Fruit fly (Drosophila melanogaster) whole organism, wandering third instar larva: Measurements from ENCODE around the gene Nt5b.

Experiments
- Abd-B ChIP-seq: fragments of >200 bp; optimal IDR thresholded peaks from 2 replicates; lab custom pipeline; 2017; ENCODE audit warnings: missing biosample characterization, missing genetic modification characterization
- CG9705 ChIP-seq: fragments of 200-800 bp; sonication (Bioruptor generic); optimal IDR thresholded peaks from 2 replicates; lab custom pipeline; 2018; ENCODE audit warnings: missing biosample characterization, mild to moderate bottlenecking, missing genetic modification characterization
- CrebA ChIP-seq: fragments of 200-800 bp; sonication (Bioruptor generic); optimal IDR thresholded peaks from 2 replicates; lab custom pipeline; 2016; ENCODE audit warnings: missing biosample characterization, mild to moderate bottlenecking, missing genetic modification characterization, borderline replicate concordance
- Dfd ChIP-seq: fragments of >200 bp; optimal IDR thresholded peaks from 2 replicates; lab custom pipeline; 2017; ENCODE audit warnings: missing biosample characterization, missing genetic modification characterization
- GATAd ChIP-seq: sonication (Bioruptor generic); optimal IDR thresholded peaks from 2 replicates; lab custom pipeline; 2016; ENCODE audit warnings: missing biosample characterization, missing genetic modification characterization
- HLH106 ChIP-seq: fragments of 200-800 bp; optimal IDR thresholded peaks from 3 replicates; lab custom pipeline; 2019; ENCODE audit warnings: missing biosample characterization, mild to moderate bottlenecking, missing genetic modification characterization, moderate library complexity
- Hnf4 ChIP-seq: fragments of 200-800 bp; sonication (Bioruptor generic); optimal IDR thresholded peaks from 2 replicates; lab custom pipeline; 2016; ENCODE audit warnings: missing biosample characterization, mild to moderate bottlenecking, missing genetic modification characterization
- Hr78 ChIP-seq: fragments of >200 bp; optimal IDR thresholded peaks from 2 replicates; lab custom pipeline; 2017; ENCODE audit warnings: missing biosample characterization, missing genetic modification characterization
- Hr83 ChIP-seq: fragments of 200-300 bp; sonication (Bioruptor generic); optimal IDR thresholded peaks from 2 replicates; lab custom pipeline; 2016; ENCODE audit warnings: missing biosample characterization, mild to moderate bottlenecking, missing genetic modification characterization, moderate library complexity; ENCODE audit not compliant: poor library complexity, severe bottlenecking
- Jra ChIP-seq: sonication (Bioruptor generic); optimal IDR thresholded peaks from 2 replicates; lab custom pipeline; 2016; ENCODE audit warnings: missing biosample characterization, missing genetic modification characterization
- Mio ChIP-seq: sonication (Bioruptor generic); optimal IDR thresholded peaks from 2 replicates; lab custom pipeline; 2016; ENCODE audit warnings: missing biosample characterization, missing genetic modification characterization
- OdsH ChIP-seq: fragments of 200-800 bp; sonication (Bioruptor generic); optimal IDR thresholded peaks from 2 replicates; lab custom pipeline; 2016; ENCODE audit warnings: missing biosample characterization, mild to moderate bottlenecking, missing genetic modification characterization
- Sp1 ChIP-seq: fragments of 200-800 bp; sonication (Bioruptor generic); optimal IDR thresholded peaks from 3 replicates; lab custom pipeline; 2019; ENCODE audit warnings: missing biosample characterization, mild to moderate bottlenecking, missing genetic modification characterization, moderate library complexity
- Vsx2 ChIP-seq: fragments of 200-300, 225-300 bp; sonication (Bioruptor generic); optimal IDR thresholded peaks from 2 replicates; lab custom pipeline; 2018; ENCODE audit warnings: missing biosample characterization, missing genetic modification characterization; ENCODE audit not compliant: partially characterized antibody
- br ChIP-seq: fragments of 200-800 bp; sonication (Bioruptor generic); optimal IDR thresholded peaks from 2 replicates; lab custom pipeline; 2016; ENCODE audit warnings: missing biosample characterization, missing genetic modification characterization
- brk ChIP-seq: fragments of 200-800 bp; sonication (Bioruptor generic); optimal IDR thresholded peaks from 2 replicates; lab custom pipeline; 2016; ENCODE audit warnings: missing biosample characterization, mild to moderate bottlenecking, missing genetic modification characterization
- dl ChIP-seq, 2 experiments: fragments of 175-275, 200-275 bp in 1 of 2; fragments of 200-275 bp in 1 of 2; sonication (Bioruptor generic); optimal IDR thresholded peaks; lab custom pipeline; 2018; ENCODE audit warnings: mild to moderate bottlenecking in 2 of 2, missing biosample characterization in 2 of 2, missing genetic modification characterization in 2 of 2, moderate library complexity in 2 of 2; ENCODE audit not compliant: partially characterized antibody in 2 of 2, insufficient read depth in 1 of 2
- dmrt93B ChIP-seq: fragments of 200-800 bp; sonication (Bioruptor generic); optimal IDR thresholded peaks from 2 replicates; lab custom pipeline; 2018; ENCODE audit warnings: missing biosample characterization, mild to moderate bottlenecking, missing genetic modification characterization
- ey ChIP-seq: fragments of 200-800 bp; sonication (Bioruptor generic); optimal IDR thresholded peaks from 2 replicates; lab custom pipeline; 2016; ENCODE audit warnings: missing biosample characterization, missing genetic modification characterization
- foxo ChIP-seq, 2 experiments: fragments of 200-800 bp; sonication (Bioruptor generic); optimal IDR thresholded peaks; 2 replicates in 1 of 2; 3 replicates in 1 of 2; lab custom pipeline; 2016 to 2017; ENCODE audit warnings: missing biosample characterization in 2 of 2, missing genetic modification characterization in 2 of 2
- h ChIP-seq: fragments of 200-800 bp; sonication (Bioruptor generic); optimal IDR thresholded peaks from 3 replicates; lab custom pipeline; 2016; ENCODE audit warnings: missing biosample characterization, mild to moderate bottlenecking, missing genetic modification characterization
- lola ChIP-seq: fragments of >200 bp; optimal IDR thresholded peaks from 2 replicates; lab custom pipeline; 2017; ENCODE audit warnings: missing biosample characterization, missing genetic modification characterization
- pan ChIP-seq: fragments of >200 bp; optimal IDR thresholded peaks from 2 replicates; lab custom pipeline; 2017
- psq ChIP-seq: fragments of 200-800 bp; sonication (Bioruptor generic); optimal IDR thresholded peaks from 3 replicates; lab custom pipeline; 2017; ENCODE audit warnings: missing biosample characterization, mild to moderate bottlenecking, missing genetic modification characterization, moderate library complexity
- rgr ChIP-seq: fragments of 200-800 bp; sonication (Bioruptor generic); optimal IDR thresholded peaks from 3 replicates; lab custom pipeline; 2016; ENCODE audit warnings: missing biosample characterization, mild to moderate bottlenecking, missing genetic modification characterization
- sage ChIP-seq: fragments of 200-800 bp; sonication (Bioruptor generic); optimal IDR thresholded peaks from 2 replicates; lab custom pipeline; 2016; ENCODE audit warnings: missing biosample characterization, mild to moderate bottlenecking, missing genetic modification characterization
- sv ChIP-seq: fragments of 200-800 bp; sonication (Bioruptor generic); optimal IDR thresholded peaks from 3 replicates; lab custom pipeline; 2016; ENCODE audit warnings: missing biosample characterization, missing genetic modification characterization
- tai ChIP-seq: sonication (Bioruptor generic); optimal IDR thresholded peaks from 2 replicates; lab custom pipeline; 2016; ENCODE audit warnings: missing biosample characterization, missing genetic modification characterization
- usp ChIP-seq: fragments of >200 bp; optimal IDR thresholded peaks from 2 replicates; lab custom pipeline; 2017; ENCODE audit warnings: missing biosample characterization, missing genetic modification characterization
- woc ChIP-seq: sonication (Bioruptor generic); optimal IDR thresholded peaks from 2 replicates; lab custom pipeline; 2016; ENCODE audit warnings: missing biosample characterization, mild to moderate bottlenecking, missing genetic modification characterization

Gene Nt5b

dm6 chrX:18409938-18410337 is at the start of gene Nt5b:
Gene Nt5b (minus strand): TSS chrX:18410144.
- TF ChIP-seq Hr83: no peak
- no peak for TF ChIP-seq br (GFP tag; lab: Kevin White, UChicago)
- TF ChIP-seq psq: peak; percentile 33

dm6 chrX:18452717-18453116 is 42.8 kb upstream of the Nt5b start:
- TF ChIP-seq brk (GFP tag; lab: Kevin White, UChicago): no peak
- TF ChIP-seq br (GFP tag; lab: Kevin White, UChicago): no peak
- no peak for TF ChIP-seq Sp1 (GFP tag; lab: Kevin White, UChicago)
- no peak for TF ChIP-seq lola
- TF ChIP-seq dl (GFP tag; optimal IDR thresholded peaks at IDR 0.05; lab: Kevin White, UChicago; ENCODE audit: insufficient read depth in 1 of 2, partially characterized antibody in 2 of 2): no peak
- no peak for TF ChIP-seq CrebA (GFP tag; lab: Kevin White, UChicago)
- no peak for TF ChIP-seq OdsH (GFP tag; lab: Kevin White, UChicago)
- no peak for TF ChIP-seq woc (GFP tag; lab: Kevin White, UChicago)
- TF ChIP-seq usp: no peak
- TF ChIP-seq ey (GFP tag; lab: Kevin White, UChicago): no peak
- no peak for TF ChIP-seq Hr78 (GFP tag; lab: Kevin White, UChicago)
- no peak for TF ChIP-seq sv (GFP tag; lab: Kevin White, UChicago)
- no peak for TF ChIP-seq Vsx2
- TF ChIP-seq Abd-B (GFP tag; lab: Kevin White, UChicago): no peak
- TF ChIP-seq Jra (GFP tag; lab: Kevin White, UChicago): no peak
- TF ChIP-seq HLH106 (tag; lab: Kevin White, UChicago): no peak
- no peak for TF ChIP-seq Mio
- TF ChIP-seq Hnf4 (GFP tag; lab: Kevin White, UChicago): no peak
- no peak for TF ChIP-seq pan (lab: Kevin White, UChicago)

DNA sequence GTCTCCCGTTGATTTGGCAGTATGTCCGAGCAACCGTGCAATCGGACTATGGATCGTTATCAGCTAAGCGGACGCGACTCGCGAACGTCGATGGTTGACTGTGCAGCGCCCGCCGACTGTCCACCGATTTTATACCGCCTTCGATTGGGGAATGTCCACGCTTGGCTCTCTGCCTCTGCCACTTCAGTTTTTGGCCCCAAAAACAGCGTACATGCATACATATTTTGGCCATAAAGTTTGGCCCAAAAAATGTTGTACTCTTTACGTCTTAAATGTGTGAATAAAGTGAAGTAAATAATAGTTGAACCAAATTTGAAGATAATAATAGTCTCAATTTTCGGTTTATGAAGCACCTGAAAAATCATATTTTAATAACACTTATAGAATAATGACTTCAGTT is 30.5 kb upstream of the Nt5b start, which contains the start of gene CG32548:
TSS of gene CG32548 (minus strand) at position 101 of the 400 bp plus-strand sequence.
- no peak for TF ChIP-seq HLH106 (tag; lab: Kevin White, UChicago)
- no peak for TF ChIP-seq Abd-B (GFP tag; lab: Kevin White, UChicago)
- no peak for TF ChIP-seq rgr (GFP tag; lab: Kevin White, UChicago)
- TF ChIP-seq dl (GFP tag; optimal IDR thresholded peaks at IDR 0.05; lab: Kevin White, UChicago; ENCODE audit: insufficient read depth in 1 of 2, partially characterized antibody in 2 of 2): no peak
- no peak for TF ChIP-seq pan (lab: Kevin White, UChicago)
- no peak for TF ChIP-seq h
- TF ChIP-seq dmrt93B: no peak
- no peak for TF ChIP-seq usp
- no peak for TF ChIP-seq ey (GFP tag; lab: Kevin White, UChicago)
- no peak for TF ChIP-seq brk (GFP tag; lab: Kevin White, UChicago)
- TF ChIP-seq woc (GFP tag; lab: Kevin White, UChicago): no peak
- no peak for TF ChIP-seq br (GFP tag; lab: Kevin White, UChicago)
- no peak for TF ChIP-seq psq
- no peak for TF ChIP-seq sv (GFP tag; lab: Kevin White, UChicago)
- TF ChIP-seq CrebA (GFP tag; lab: Kevin White, UChicago): no peak

DNA sequence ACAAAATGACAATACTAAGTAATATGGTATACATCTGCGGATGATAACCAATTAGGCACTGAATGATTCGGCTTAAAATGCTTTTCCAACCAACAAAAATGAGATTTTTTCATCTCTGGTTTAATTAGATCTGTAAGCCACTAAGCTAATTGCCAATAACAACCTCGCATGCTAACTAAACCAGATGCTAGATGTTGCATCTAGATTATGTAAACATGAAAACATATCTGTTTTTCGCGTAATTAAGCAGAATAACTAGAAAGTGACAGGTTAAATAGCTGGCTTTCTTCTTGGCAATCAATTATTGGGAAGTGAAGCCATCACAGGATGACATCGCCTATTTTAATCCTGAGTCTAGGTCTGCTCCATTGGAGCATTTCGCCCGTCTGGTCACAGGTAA is 29.4 kb upstream of the Nt5b start, which contains the start of gene CG43841:
TSS of gene CG43841 (plus strand) at position 301 of the 400 bp plus-strand sequence.
- TF ChIP-seq Sp1 (GFP tag; lab: Kevin White, UChicago) (no peak), OdsH (GFP tag; lab: Kevin White, UChicago) (no peak)
- TF ChIP-seq, all 38 proteins: peak for 0

DNA sequence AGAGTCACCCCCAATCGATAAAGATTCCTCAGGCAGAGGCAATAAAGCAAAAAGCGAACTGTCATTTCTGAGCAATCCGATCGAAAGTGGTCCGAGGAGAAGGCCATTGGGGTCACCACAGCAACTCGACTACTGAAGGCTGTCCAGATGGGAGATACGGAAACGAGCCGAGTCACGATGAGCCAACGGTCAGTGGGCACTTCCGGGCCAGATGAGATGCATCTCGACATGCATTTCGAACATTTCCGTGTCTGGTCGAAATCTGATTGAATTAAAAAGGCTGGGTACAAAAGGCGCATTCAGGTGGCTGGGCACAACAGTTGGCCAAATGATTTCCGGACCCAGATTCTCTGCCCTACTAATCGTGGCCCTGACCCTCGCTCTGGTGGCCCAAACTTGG is 28.6 kb upstream of the Nt5b start, which contains the start of gene CG32551:
TSS of gene CG32551 (plus strand) at position 301 of the 400 bp plus-strand sequence.
- no peak for TF ChIP-seq br (GFP tag; lab: Kevin White, UChicago)
- no peak for TF ChIP-seq Abd-B (GFP tag; lab: Kevin White, UChicago)
- no peak for TF ChIP-seq Hnf4 (GFP tag; lab: Kevin White, UChicago)
- no peak for TF ChIP-seq tai (GFP tag; lab: Kevin White, UChicago)
- TF ChIP-seq brk (GFP tag; lab: Kevin White, UChicago): no peak
- no peak for TF ChIP-seq CrebA (GFP tag; lab: Kevin White, UChicago)

dm6 chrX:18437190-18437589 is 27.2 kb upstream of the Nt5b start, which contains the start of gene CG6290:
Gene CG6290 (plus strand): TSS chrX:18437490.
- TF ChIP-seq pan (lab: Kevin White, UChicago) (no peak), usp (no peak), foxo (GFP tag; optimal IDR thresholded peaks at IDR 0.05; lab: Kevin White, UChicago) (no peak), h (no peak), sage (no peak), CG9705 (GFP tag; lab: Kevin White, UChicago) (no peak), tai (GFP tag; lab: Kevin White, UChicago) (no peak), GATAd (GFP tag; lab: Kevin White, UChicago) (no peak), Hnf4 (GFP tag; lab: Kevin White, UChicago) (no peak), Dfd (GFP tag; lab: Kevin White, UChicago) (no peak), lola (no peak)
